Fruit fly (Drosophila melanogaster): Measurements from ENCODE around the gene Rop.

Gene Rop

DNA sequence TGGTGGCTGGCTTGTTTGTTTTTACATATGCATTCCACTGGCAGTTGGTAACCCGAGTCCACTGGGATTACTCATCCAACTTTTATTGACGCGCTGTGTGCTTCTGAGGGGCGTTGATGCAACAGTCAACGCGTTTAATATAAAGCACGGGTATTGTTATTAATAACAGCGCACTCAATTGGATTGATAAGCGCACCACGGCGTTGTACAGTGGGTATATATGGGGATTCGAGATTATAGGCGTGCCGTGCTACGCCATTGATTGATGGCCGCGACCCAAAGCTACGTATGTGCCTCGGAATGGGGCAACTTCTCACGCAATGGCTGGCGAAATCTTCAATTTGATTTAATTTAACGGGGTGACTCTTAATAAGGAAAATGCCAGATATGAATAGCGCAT is 31.7 kb downstream of the Rop start (continued):
- TF ChIP-seq gsb (GFP tag; IDR thresholded peaks at IDR 0.05) (0 out of 2 replicates have a peak, but pooled peaks have one; percentile 22), cwo (GFP tag; optimal IDR thresholded peaks at IDR 0.05) (no peak), ab (GFP tag; optimal IDR thresholded peaks at IDR 0.05) (no peak), CG12769 (tag; optimal IDR thresholded peaks at IDR 0.05) (no peak), CG6854 (GFP tag; optimal IDR thresholded peaks at IDR 0.05) (no peak), CG10979 (tag; optimal IDR thresholded peaks at IDR 0.05) (no peak), otp (GFP tag; IDR thresholded peaks at IDR 0.05) (no peak), unc-4 (GFP tag; IDR thresholded peaks at IDR 0.05; ENCODE audit: partially characterized antibody) (no peak), hkb (optimal IDR thresholded peaks at IDR 0.05) (no peak), hkb (GFP tag; IDR thresholded peaks at IDR 0.05) (0 out of 2 replicates have a peak, but pooled peaks have one; percentile 23), Gsc (GFP tag; IDR thresholded peaks at IDR 0.05) (no peak), CG17328 (GFP tag; IDR thresholded peaks at IDR 0.05) (no peak), CG6765 (GFP tag; optimal IDR thresholded peaks at IDR 0.05) (no peak), CG4854 (GFP tag; optimal IDR thresholded peaks at IDR 0.05) (no peak), Ets65A (GFP tag) (no peak), org-1 (GFP tag; optimal IDR thresholded peaks at IDR 0.05) (no peak), CG30403 (GFP tag; optimal IDR thresholded peaks at IDR 0.05) (no peak), lov (optimal IDR thresholded peaks at IDR 0.05) (no peak), lov (GFP tag; IDR thresholded peaks at IDR 0.05) (0 out of 3 replicates have a peak, but pooled peaks have one; percentile 34), wdn (GFP tag; IDR thresholded peaks at IDR 0.05) (no peak), zfh2 (GFP tag; optimal IDR thresholded peaks at IDR 0.05) (no peak), YL-1 (GFP tag; optimal IDR thresholded peaks at IDR 0.05) (peak; percentile 1), MBD-R2 (GFP tag; IDR thresholded peaks at IDR 0.05) (no peak), MTF-1 (GFP tag; optimal IDR thresholded peaks at IDR 0.05; ENCODE audit: borderline replicate concordance) (no peak), eve (GFP tag; optimal IDR thresholded peaks at IDR 0.05) (no peak), CG16813 (GFP tag; IDR thresholded peaks at IDR 0.05; ENCODE audit: partially characterized antibody) (no peak), CG14014 (GFP tag; IDR thresholded peaks at IDR 0.05) (no peak), CG13624 (GFP tag; optimal IDR thresholded peaks at IDR 0.05) (no peak), B-H2 (GFP tag; optimal IDR thresholded peaks at IDR 0.05) (no peak), CG12942 (GFP tag; optimal IDR thresholded peaks at IDR 0.05) (no peak), Lpt (GFP tag; optimal IDR thresholded peaks at IDR 0.05) (no peak), CG12299 (tag; optimal IDR thresholded peaks at IDR 0.05) (no peak), lilli (GFP tag; optimal IDR thresholded peaks at IDR 0.05) (no peak), CG17361 (GFP tag; IDR thresholded peaks at IDR 0.05) (no peak), esg (GFP tag; conservative IDR thresholded peaks at IDR 0.05) (no peak), nmo (GFP tag; optimal IDR thresholded peaks at IDR 0.05) (no peak), fru (optimal IDR thresholded peaks at IDR 0.05) (no peak), CG5953 (GFP tag; IDR thresholded peaks at IDR 0.05) (no peak), ci (GFP tag; IDR thresholded peaks at IDR 0.05) (0 out of 3 replicates have a peak, but pooled peaks have one; percentile 29), al (GFP tag; IDR thresholded peaks at IDR 0.05) (no peak), abd-A (tag; optimal IDR thresholded peaks at IDR 0.05) (no peak), CG14965 (GFP tag; optimal IDR thresholded peaks at IDR 0.05; ENCODE audit: borderline replicate concordance) (no peak), lab (GFP tag; optimal IDR thresholded peaks at IDR 0.05) (peak; percentile 27), ranshi (GFP tag; IDR thresholded peaks at IDR 0.05) (no peak), C15 (GFP tag; IDR thresholded peaks at IDR 0.05) (no peak), sens-2 (GFP tag; IDR thresholded peaks at IDR 0.05) (no peak), bigmax (GFP tag; optimal IDR thresholded peaks at IDR 0.05) (no peak), kay (GFP tag; optimal IDR thresholded peaks at IDR 0.05) (no peak), CG8290 (GFP tag; optimal IDR thresholded peaks at IDR 0.05) (no peak), CG8290 (tag; optimal IDR thresholded peaks at IDR 0.05) (peak in 1 of 2 experiments; percentile 27), HHEX (GFP tag; optimal IDR thresholded peaks at IDR 0.05) (no peak), hb (GFP tag; IDR thresholded peaks at IDR 0.05; ENCODE audit: partially characterized antibody) (no peak), CG6175 (GFP tag; IDR thresholded peaks at IDR 0.05) (0 out of 3 replicates have a peak, but pooled peaks have one; percentile 26)
